Worm (Caenorhabditis elegans): ENCODE data around the gene lgc-18.

The lgc-18 gene

ce11 chrX:12141051-12141450, 15.6 kb downstream of the lgc-18 start, which contains the start of gene lyst-1:
Gene lyst-1, minus strand, starts transcription at chrX:12141151.
- TF ChIP-seq ref-1 (GFP tag; conservative IDR thresholded peaks at IDR 0.05): no peak
- no peak for TF ChIP-seq tab-1 (GFP tag; IDR thresholded peaks at IDR 0.05)
- TF ChIP-seq ztf-23 (GFP tag; IDR thresholded peaks at IDR 0.05): no peak
- TF ChIP-seq klf-2 (GFP tag; conservative IDR thresholded peaks at IDR 0.05): no peak
- TF ChIP-seq med-1 (GFP tag; optimal IDR thresholded peaks at IDR 0.05; ENCODE audit: insufficient read depth): no peak
- TF ChIP-seq cog-1 (tag; optimal IDR thresholded peaks at IDR 0.05): no peak
- no peak for TF ChIP-seq ztf-29 (GFP tag; IDR thresholded peaks at IDR 0.05)
- no peak for TF ChIP-seq T22C8.4 (GFP tag; IDR thresholded peaks at IDR 0.05)
- TF ChIP-seq flt-1 (GFP tag; IDR thresholded peaks at IDR 0.05): no peak

ce11 chrX:12142569-12142968, 17.2 kb downstream of the lgc-18 start, which contains the start of gene M153.3:
Gene M153.3, plus strand, starts transcription at chrX:12142869.
- TF ChIP-seq med-1 (GFP tag; optimal IDR thresholded peaks at IDR 0.05; ENCODE audit: insufficient read depth): no peak
- TF ChIP-seq T22C8.4 (GFP tag; IDR thresholded peaks at IDR 0.05): no peak
- TF ChIP-seq ref-1 (GFP tag; conservative IDR thresholded peaks at IDR 0.05): 0 out of 2 replicates have a peak, but pooled peaks have one; percentile 26

ce11 chrX:12143693-12144092, 18.3 kb downstream of the lgc-18 start, which contains the start of gene M153.5:
Gene M153.5, plus strand, starts transcription at chrX:12143993.
- TF ChIP-seq flt-1 (GFP tag; IDR thresholded peaks at IDR 0.05) (no peak), cog-1 (tag; optimal IDR thresholded peaks at IDR 0.05) (no peak), ztf-29 (GFP tag; IDR thresholded peaks at IDR 0.05) (no peak)

- TF ChIP-seq ref-1 (GFP tag; conservative IDR thresholded peaks at IDR 0.05) (no peak), ztf-23 (GFP tag; IDR thresholded peaks at IDR 0.05) (no peak), tab-1 (GFP tag; IDR thresholded peaks at IDR 0.05) (no peak), ztf-29 (GFP tag; IDR thresholded peaks at IDR 0.05) (no peak), T22C8.4 (GFP tag; IDR thresholded peaks at IDR 0.05) (no peak), flt-1 (GFP tag; IDR thresholded peaks at IDR 0.05) (no peak), klf-2 (GFP tag; conservative IDR thresholded peaks at IDR 0.05) (no peak), med-1 (GFP tag; optimal IDR thresholded peaks at IDR 0.05; ENCODE audit: insufficient read depth) (no peak), cog-1 (tag; optimal IDR thresholded peaks at IDR 0.05) (no peak)
These were observed 20.5 kb downstream of the lgc-18 start for ce11 chrX:12145919-12146318.

ce11 chrX:12146453-12147085, 21.2 kb downstream of the lgc-18 start, which contains the start of gene pycr-1:
Gene pycr-1, plus strand, starts transcription at chrX:12146832.
- TF ChIP-seq klf-2 (GFP tag; conservative IDR thresholded peaks at IDR 0.05) (no peak), ztf-23 (GFP tag; IDR thresholded peaks at IDR 0.05) (no peak), T22C8.4 (GFP tag; IDR thresholded peaks at IDR 0.05) (no peak)

- no peak for TF ChIP-seq cog-1 (tag; optimal IDR thresholded peaks at IDR 0.05)
- no peak for TF ChIP-seq tab-1 (GFP tag; IDR thresholded peaks at IDR 0.05)
- TF ChIP-seq ztf-29 (GFP tag; IDR thresholded peaks at IDR 0.05): no peak
- no peak for TF ChIP-seq T22C8.4 (GFP tag; IDR thresholded peaks at IDR 0.05)
- no peak for TF ChIP-seq flt-1 (GFP tag; IDR thresholded peaks at IDR 0.05)
- TF ChIP-seq ref-1 (GFP tag; conservative IDR thresholded peaks at IDR 0.05): no peak
- no peak for TF ChIP-seq med-1 (GFP tag; optimal IDR thresholded peaks at IDR 0.05; ENCODE audit: insufficient read depth)
- TF ChIP-seq ztf-23 (GFP tag; IDR thresholded peaks at IDR 0.05): no peak
- TF ChIP-seq klf-2 (GFP tag; conservative IDR thresholded peaks at IDR 0.05): no peak
These were observed 24.3 kb downstream of the lgc-18 start, which contains the start of gene znf-474 for ce11 chrX:12149638-12150137. Gene znf-474, plus strand, starts transcription at chrX:12149924.

ce11 chrX:12154055-12154898, 28.9 kb downstream of the lgc-18 start, which contains the start of gene mfsd-11:
Gene mfsd-11, minus strand, starts transcription at chrX:12154105.
- TF ChIP-seq ztf-29 (GFP tag; IDR thresholded peaks at IDR 0.05) (no peak), tab-1 (GFP tag; IDR thresholded peaks at IDR 0.05) (no peak), ref-1 (GFP tag; conservative IDR thresholded peaks at IDR 0.05) (no peak), med-1 (GFP tag; optimal IDR thresholded peaks at IDR 0.05; ENCODE audit: insufficient read depth) (no peak), klf-2 (GFP tag; conservative IDR thresholded peaks at IDR 0.05) (no peak), ztf-23 (GFP tag; IDR thresholded peaks at IDR 0.05) (no peak), cog-1 (tag; optimal IDR thresholded peaks at IDR 0.05) (no peak), T22C8.4 (GFP tag; IDR thresholded peaks at IDR 0.05) (no peak), flt-1 (GFP tag; IDR thresholded peaks at IDR 0.05) (no peak)

ce11 chrX:12158641-12159040, 33.2 kb downstream of the lgc-18 start:
- TF ChIP-seq med-1 (GFP tag; optimal IDR thresholded peaks at IDR 0.05; ENCODE audit: insufficient read depth) (no peak), cog-1 (tag; optimal IDR thresholded peaks at IDR 0.05) (peak; percentile 0)

ce11 chrX:12160002-12160690, 34.7 kb downstream of the lgc-18 start, which contains the start of gene F57G12.2:
Gene F57G12.2, minus strand, starts transcription at chrX:12160052.
- no peak for TF ChIP-seq med-1 (GFP tag; optimal IDR thresholded peaks at IDR 0.05; ENCODE audit: insufficient read depth)
